Worm (Caenorhabditis elegans): Measurements from ENCODE around the gene F46B3.7.

Gene F46B3.7

ce11 chrV:20636855-20637254 lies 18.3 kb upstream of the F46B3.7 start, which contains the start of gene ttr-13:
Gene ttr-13, minus strand, starts transcription at chrV:20636955.
- TF ChIP-seq him-1 (tag; optimal IDR thresholded peaks at IDR 0.05) (no peak), dao-5 (tag; optimal IDR thresholded peaks at IDR 0.05) (no peak), W03F9.2 (tag; optimal IDR thresholded peaks at IDR 0.05) (no peak)

ce11 chrV:20634330-20634729 lies 15.8 kb upstream of the F46B3.7 start, which contains the start of gene F46B3.16:
Gene F46B3.16, plus strand, starts transcription at chrV:20634630.
- no peak for TF ChIP-seq him-1 (tag; optimal IDR thresholded peaks at IDR 0.05)
- no peak for TF ChIP-seq dao-5 (tag; optimal IDR thresholded peaks at IDR 0.05)
- TF ChIP-seq W03F9.2 (tag; optimal IDR thresholded peaks at IDR 0.05): no peak

- TF ChIP-seq W03F9.2 (tag; optimal IDR thresholded peaks at IDR 0.05) (no peak), him-1 (tag; optimal IDR thresholded peaks at IDR 0.05) (no peak), dao-5 (tag; optimal IDR thresholded peaks at IDR 0.05) (no peak)
Observed at ce11 chrV:20633619-20634018, 15.1 kb upstream of the F46B3.7 start, which contains the start of gene F46B3.15. Gene F46B3.15, minus strand, starts transcription at chrV:20633719.

- TF ChIP-seq W03F9.2 (tag; optimal IDR thresholded peaks at IDR 0.05) (no peak), him-1 (tag; optimal IDR thresholded peaks at IDR 0.05) (no peak), dao-5 (tag; optimal IDR thresholded peaks at IDR 0.05) (no peak)
Observed at ce11 chrV:20631255-20631654, 12.7 kb upstream of the F46B3.7 start, which contains the start of gene F46B3.14. Gene F46B3.14, minus strand, starts transcription at chrV:20631355.

- TF ChIP-seq dao-5 (tag; optimal IDR thresholded peaks at IDR 0.05) (no peak), W03F9.2 (tag; optimal IDR thresholded peaks at IDR 0.05) (no peak), him-1 (tag; optimal IDR thresholded peaks at IDR 0.05) (no peak)
Observed at ce11 chrV:20626043-20626761, 7.7 kb upstream of the F46B3.7 start, which contains the start of the genes F46B3.9 and srz-18. Gene F46B3.9, minus strand, starts transcription at chrV:20626143. Gene srz-18, plus strand, starts transcription at chrV:20626711.

- TF ChIP-seq W03F9.2 (tag; optimal IDR thresholded peaks at IDR 0.05) (no peak), him-1 (tag; optimal IDR thresholded peaks at IDR 0.05) (no peak), dao-5 (tag; optimal IDR thresholded peaks at IDR 0.05) (no peak)
Observed at ce11 chrV:20625260-20625659, 6.7 kb upstream of the F46B3.7 start.

ce11 chrV:20623060-20623459 lies 4.5 kb upstream of the F46B3.7 start, which contains the start of gene F46B3.8:
Gene F46B3.8, minus strand, starts transcription at chrV:20623160.
- TF ChIP-seq him-1 (tag; optimal IDR thresholded peaks at IDR 0.05) (no peak), W03F9.2 (tag; optimal IDR thresholded peaks at IDR 0.05) (no peak), dao-5 (tag; optimal IDR thresholded peaks at IDR 0.05) (no peak)

ce11 chrV:20609494-20609893 lies 9.0 kb downstream of the F46B3.7 start, which contains the start of gene grd-2:
Gene grd-2, plus strand, starts transcription at chrV:20609794.
- TF ChIP-seq W03F9.2 (tag; optimal IDR thresholded peaks at IDR 0.05) (no peak), him-1 (tag; optimal IDR thresholded peaks at IDR 0.05) (no peak), dao-5 (tag; optimal IDR thresholded peaks at IDR 0.05) (no peak)

- TF ChIP-seq W03F9.2 (tag; optimal IDR thresholded peaks at IDR 0.05): no peak
Observed at ce11 chrV:20608688-20609087, 9.8 kb downstream of the F46B3.7 start, which contains the start of gene ttr-12. Gene ttr-12, minus strand, starts transcription at chrV:20608788.

- TF ChIP-seq dao-5 (tag; optimal IDR thresholded peaks at IDR 0.05) (no peak), him-1 (tag; optimal IDR thresholded peaks at IDR 0.05) (no peak), W03F9.2 (tag; optimal IDR thresholded peaks at IDR 0.05) (no peak)
Observed at ce11 chrV:20606617-20607016, 11.9 kb downstream of the F46B3.7 start, which contains the start of gene F46B3.23. Gene F46B3.23, minus strand, starts transcription at chrV:20606717.

- no peak for TF ChIP-seq dao-5 (tag; optimal IDR thresholded peaks at IDR 0.05)
Observed at ce11 chrV:20604606-20605155, 13.9 kb downstream of the F46B3.7 start, which contains the start of gene ttr-57. Gene ttr-57, plus strand, starts transcription at chrV:20605105.

ce11 chrV:20603014-20603413 lies 15.5 kb downstream of the F46B3.7 start, which contains the start of gene ttr-11:
Gene ttr-11, plus strand, starts transcription at chrV:20603314.
- TF ChIP-seq dao-5 (tag; optimal IDR thresholded peaks at IDR 0.05) (no peak), W03F9.2 (tag; optimal IDR thresholded peaks at IDR 0.05) (no peak), him-1 (tag; optimal IDR thresholded peaks at IDR 0.05) (no peak)

ce11 chrV:20600704-20601103 lies 17.8 kb downstream of the F46B3.7 start:
- no peak for TF ChIP-seq W03F9.2 (tag; optimal IDR thresholded peaks at IDR 0.05)
- no peak for TF ChIP-seq dao-5 (tag; optimal IDR thresholded peaks at IDR 0.05)
- no peak for TF ChIP-seq him-1 (tag; optimal IDR thresholded peaks at IDR 0.05)

- TF ChIP-seq dao-5 (tag; optimal IDR thresholded peaks at IDR 0.05) (no peak), him-1 (tag; optimal IDR thresholded peaks at IDR 0.05) (no peak), W03F9.2 (tag; optimal IDR thresholded peaks at IDR 0.05) (no peak)
Observed at ce11 chrV:20599795-20600194, 18.7 kb downstream of the F46B3.7 start, which contains the start of gene col-163. Gene col-163, plus strand, starts transcription at chrV:20600095.
